Worm (Caenorhabditis elegans): ENCODE measurements around the gene algn-11.

The algn-11 gene

ce11 chrIII:7336214-7336613 is 45.9 kb upstream of the algn-11 start, which contains the start of gene gsp-2 (continued):
- no peak for TF ChIP-seq elt-3 (tag; optimal IDR thresholded peaks at IDR 0.05)
- no peak for TF ChIP-seq unc-62 (GFP tag; optimal IDR thresholded peaks at IDR 0.05)
- TF ChIP-seq crh-2 (tag; optimal IDR thresholded peaks at IDR 0.05), result peak; percentile 77
- no peak for TF ChIP-seq ztf-1 (GFP tag; conservative IDR thresholded peaks at IDR 0.05)
- TF ChIP-seq nhr-12 (tag; optimal IDR thresholded peaks at IDR 0.05), result no peak
- TF ChIP-seq zag-1 (tag; optimal IDR thresholded peaks at IDR 0.05), result no peak
- peak; percentile 59 for TF ChIP-seq sma-3 (GFP tag; optimal IDR thresholded peaks at IDR 0.05)
- TF ChIP-seq elt-1 (tag; optimal IDR thresholded peaks at IDR 0.05), result no peak
- TF ChIP-seq nhr-11 (tag; optimal IDR thresholded peaks at IDR 0.05), result no peak
- TF ChIP-seq mdl-1 (tag; optimal IDR thresholded peaks at IDR 0.05), result no peak
- TF ChIP-seq ztf-4 (tag; optimal IDR thresholded peaks at IDR 0.05), result no peak
- peak; percentile 46 for TF ChIP-seq fos-1 (tag; optimal IDR thresholded peaks at IDR 0.05)
- TF ChIP-seq snpc-4 (tag; optimal IDR thresholded peaks at IDR 0.05), result peak; percentile 54
- TF ChIP-seq egl-27 (tag; optimal IDR thresholded peaks at IDR 0.05), result no peak
- TF ChIP-seq nhr-21 (tag; optimal IDR thresholded peaks at IDR 0.05), result peak; percentile 27
- TF ChIP-seq nhr-10 (tag; optimal IDR thresholded peaks at IDR 0.05), result no peak
- no peak for TF ChIP-seq ceh-82 (tag; optimal IDR thresholded peaks at IDR 0.05)
- TF ChIP-seq peb-1 (tag; optimal IDR thresholded peaks at IDR 0.05), result no peak
- peak; percentile 23 for TF ChIP-seq F13H6.1 (tag; optimal IDR thresholded peaks at IDR 0.05)

- TF ChIP-seq dmd-4 (tag; optimal IDR thresholded peaks at IDR 0.05) (no peak), nhr-237 (tag; optimal IDR thresholded peaks at IDR 0.05) (no peak), mbf-1 (tag; optimal IDR thresholded peaks at IDR 0.05) (no peak), lin-13 (GFP tag; optimal IDR thresholded peaks at IDR 0.05) (peak; percentile 77), ceh-16 (tag; optimal IDR thresholded peaks at IDR 0.05) (no peak), peb-1 (tag; optimal IDR thresholded peaks at IDR 0.05) (no peak), F13H6.1 (tag; optimal IDR thresholded peaks at IDR 0.05) (peak; percentile 85), unc-62 (GFP tag; optimal IDR thresholded peaks at IDR 0.05) (peak; percentile 52), ceh-82 (tag; optimal IDR thresholded peaks at IDR 0.05) (no peak), blmp-1 (tag; optimal IDR thresholded peaks at IDR 0.05; ENCODE audit: insufficient read depth) (peak; percentile 99), snpc-4 (tag; optimal IDR thresholded peaks at IDR 0.05) (peak; percentile 30), elt-1 (tag; optimal IDR thresholded peaks at IDR 0.05) (no peak), lsy-2 (tag; optimal IDR thresholded peaks at IDR 0.05) (peak; percentile 39 to 93), R02D3.7 (tag; optimal IDR thresholded peaks at IDR 0.05) (no peak), lin-39 (tag; optimal IDR thresholded peaks at IDR 0.05) (no peak), crh-2 (tag; optimal IDR thresholded peaks at IDR 0.05) (peak; percentile 91), sma-9 (GFP tag; optimal IDR thresholded peaks at IDR 0.05) (peak; percentile 89), sma-9 (tag; optimal IDR thresholded peaks at IDR 0.05) (no peak), nhr-21 (tag; optimal IDR thresholded peaks at IDR 0.05) (peak; percentile 90), alr-1 (tag; optimal IDR thresholded peaks at IDR 0.05) (no peak), nhr-11 (tag; optimal IDR thresholded peaks at IDR 0.05) (no peak), sem-4 (tag; optimal IDR thresholded peaks at IDR 0.05) (peak; percentile 83), aly-2 (tag; optimal IDR thresholded peaks at IDR 0.05) (no peak), lin-11 (tag; optimal IDR thresholded peaks at IDR 0.05) (peak; percentile 77), nhr-6 (tag; optimal IDR thresholded peaks at IDR 0.05) (peak; percentile 54), egl-27 (tag; optimal IDR thresholded peaks at IDR 0.05) (peak; percentile 63), nhr-12 (tag; optimal IDR thresholded peaks at IDR 0.05) (no peak), Y55F3AM.14 (GFP tag; optimal IDR thresholded peaks at IDR 0.05) (peak; percentile 63), ztf-4 (tag; optimal IDR thresholded peaks at IDR 0.05) (peak; percentile 92), mab-5 (tag; optimal IDR thresholded peaks at IDR 0.05) (peak; percentile 35), ZK546.5 (tag; optimal IDR thresholded peaks at IDR 0.05) (peak; percentile 54), sma-3 (GFP tag; optimal IDR thresholded peaks at IDR 0.05) (peak; percentile 88), ama-1 (optimal IDR thresholded peaks at IDR 0.05) (peak; percentile 66), mdl-1 (tag; optimal IDR thresholded peaks at IDR 0.05) (peak; percentile 90 to 95), nhr-25 (tag; optimal IDR thresholded peaks at IDR 0.05) (peak; percentile 92), unc-39 (tag; optimal IDR thresholded peaks at IDR 0.05) (no peak), ztf-1 (GFP tag; conservative IDR thresholded peaks at IDR 0.05) (no peak), C34F6.9 (tag; optimal IDR thresholded peaks at IDR 0.05) (peak; percentile 98), skn-1 (tag; optimal IDR thresholded peaks at IDR 0.05) (peak; percentile 1), nhr-129 (tag; optimal IDR thresholded peaks at IDR 0.05) (peak; percentile 98), zag-1 (tag; optimal IDR thresholded peaks at IDR 0.05) (peak; percentile 84), ztf-11 (tag; optimal IDR thresholded peaks at IDR 0.05) (no peak), nhr-23 (tag; optimal IDR thresholded peaks at IDR 0.05) (no peak), nhr-77 (tag; optimal IDR thresholded peaks at IDR 0.05) (no peak), gmeb-1 (tag; optimal IDR thresholded peaks at IDR 0.05) (peak; percentile 79), nhr-10 (tag; optimal IDR thresholded peaks at IDR 0.05) (no peak), fos-1 (tag; optimal IDR thresholded peaks at IDR 0.05) (peak; percentile 86), elt-3 (tag; optimal IDR thresholded peaks at IDR 0.05) (no peak), unc-55 (GFP tag; optimal IDR thresholded peaks at IDR 0.05) (peak; percentile 72)
Observed at ce11 chrIII:7335220-7335619, 44.9 kb upstream of the algn-11 start, which contains the start of gene F56C9.10. F56C9.10 (minus strand) TSS chrIII:7335316.
